Fruit fly (Drosophila melanogaster): ENCODE data around the gene CkIIalpha-i3.

The CkIIalpha-i3 gene

dm6 chr3L:699368-700150 is 10.8 kb downstream of the CkIIalpha-i3 start (continued):
- TF ChIP-seq Blimp-1 (GFP tag; optimal IDR thresholded peaks at IDR 0.05) (no peak), dac (GFP tag; optimal IDR thresholded peaks at IDR 0.05) (peak; percentile 31), eg (GFP tag; IDR thresholded peaks at IDR 0.05) (0 out of 3 replicates have a peak, but pooled peaks have one; percentile 6), Ets96B (tag; optimal IDR thresholded peaks at IDR 0.05) (peak; percentile 67), CG3032 (tag; optimal IDR thresholded peaks at IDR 0.05) (peak; percentile 53), CG8119 (GFP tag; IDR thresholded peaks at IDR 0.05) (peak; percentile 20; the same call in 1 of the 3 replicates), Hr4 (GFP tag; optimal IDR thresholded peaks at IDR 0.05) (peak; percentile 43), Hr38 (GFP tag; optimal IDR thresholded peaks at IDR 0.05) (no peak), Lpt (GFP tag; optimal IDR thresholded peaks at IDR 0.05) (peak; percentile 7), CG16779 (tag; optimal IDR thresholded peaks at IDR 0.05) (no peak)

DNA sequence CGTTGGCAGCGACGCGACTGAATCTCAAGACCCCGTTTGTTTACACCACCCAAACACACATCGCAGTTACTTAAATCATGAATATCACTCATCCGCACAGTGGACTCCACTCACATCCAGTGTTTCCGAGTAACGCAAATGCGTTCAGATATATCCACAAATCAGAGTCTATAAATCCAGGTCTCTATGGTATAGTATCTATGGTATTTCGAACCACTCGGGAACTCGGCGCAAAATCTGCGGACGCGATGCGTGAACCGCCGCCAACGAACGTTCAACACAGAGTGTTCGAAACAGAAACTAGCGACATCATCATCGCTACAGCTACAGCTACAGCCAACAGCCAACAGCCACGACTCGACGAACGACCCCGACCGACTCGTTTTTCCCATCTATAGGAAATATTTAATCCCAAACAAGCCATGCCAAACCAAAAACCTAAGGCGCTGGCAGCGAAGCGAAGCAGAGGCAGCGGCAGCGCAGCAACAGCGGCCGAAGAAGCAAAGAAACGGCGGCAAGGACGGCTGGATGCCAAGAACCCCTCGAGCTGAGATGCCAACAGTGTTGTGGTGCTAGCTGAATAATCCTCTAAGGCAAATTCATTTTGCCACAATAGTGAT is 11.5 kb downstream of the CkIIalpha-i3 start, which contains the start of gene CG13894:
Gene CG13894, minus strand, starts transcription at position 397 of the 620 bp plus-strand sequence.
- TF ChIP-seq dsx (GFP tag; optimal IDR thresholded peaks at IDR 0.05; ENCODE audit: poor library complexity, severe bottlenecking) (no peak), CG6792 (GFP tag; optimal IDR thresholded peaks at IDR 0.05) (peak; percentile 16), CG15336 (GFP tag; IDR thresholded peaks at IDR 0.05) (no peak), CG31627 (GFP tag; optimal IDR thresholded peaks at IDR 0.05) (no peak), fkh (GFP tag; optimal IDR thresholded peaks at IDR 0.05) (peak; percentile 47), Eip78C (GFP tag) (peak; percentile 40), dac (GFP tag; optimal IDR thresholded peaks at IDR 0.05) (no peak)

- TF ChIP-seq Ets96B (tag; optimal IDR thresholded peaks at IDR 0.05) (no peak), Eip78C (GFP tag) (no peak), CG11294 (GFP tag; IDR thresholded peaks at IDR 0.05) (no peak), Sox15 (GFP tag; optimal IDR thresholded peaks at IDR 0.05) (no peak), lz (GFP tag; optimal IDR thresholded peaks at IDR 0.05) (no peak), spab (GFP tag; optimal IDR thresholded peaks at IDR 0.05) (no peak), eg (GFP tag; IDR thresholded peaks at IDR 0.05) (no peak), CG11762 (GFP tag; optimal IDR thresholded peaks at IDR 0.05; ENCODE audit: insufficient read depth) (no peak), Met (GFP tag; optimal IDR thresholded peaks at IDR 0.05) (no peak)
These were observed 12.7 kb downstream of the CkIIalpha-i3 start for dm6 chr3L:697724-698123.

dm6 chr3L:697055-697427 is 13.4 kb downstream of the CkIIalpha-i3 start:
- TF ChIP-seq CG16779 (tag; optimal IDR thresholded peaks at IDR 0.05) = no peak
- TF ChIP-seq salr (GFP tag; optimal IDR thresholded peaks at IDR 0.05) = no peak
- TF ChIP-seq net (GFP tag; optimal IDR thresholded peaks at IDR 0.05) = no peak
- TF ChIP-seq CG7368 (GFP tag; optimal IDR thresholded peaks at IDR 0.05) = no peak
- TF ChIP-seq Smox (GFP tag; optimal IDR thresholded peaks at IDR 0.05) = no peak
- no peak for TF ChIP-seq CG9139 (GFP tag; optimal IDR thresholded peaks at IDR 0.05)
- no peak for TF ChIP-seq svp (GFP tag)
- no peak for TF ChIP-seq fkh (GFP tag; optimal IDR thresholded peaks at IDR 0.05)
- TF ChIP-seq fd59A (GFP tag; optimal IDR thresholded peaks at IDR 0.05) = no peak
- TF ChIP-seq CG6854 (GFP tag; optimal IDR thresholded peaks at IDR 0.05) = no peak
- no peak for TF ChIP-seq dac (GFP tag; optimal IDR thresholded peaks at IDR 0.05)
- no peak for TF ChIP-seq Met (GFP tag; optimal IDR thresholded peaks at IDR 0.05)
- no peak for TF ChIP-seq Blimp-1 (GFP tag; optimal IDR thresholded peaks at IDR 0.05)
- TF ChIP-seq Hr38 (GFP tag; optimal IDR thresholded peaks at IDR 0.05) = no peak

dm6 chr3L:696404-697054 is 13.9 kb downstream of the CkIIalpha-i3 start:
- TF ChIP-seq lz (GFP tag; optimal IDR thresholded peaks at IDR 0.05) (peak; percentile 80), cyc (GFP tag; optimal IDR thresholded peaks at IDR 0.05) (peak; percentile 72), Eip75B (GFP tag; optimal IDR thresholded peaks at IDR 0.05) (peak; percentile 89), fkh (GFP tag; optimal IDR thresholded peaks at IDR 0.05) (peak; percentile 64), net (GFP tag; optimal IDR thresholded peaks at IDR 0.05) (peak; percentile 91), dsx (GFP tag; optimal IDR thresholded peaks at IDR 0.05; ENCODE audit: poor library complexity, severe bottlenecking) (peak; percentile 96), pdm3 (GFP tag; optimal IDR thresholded peaks at IDR 0.05) (peak; percentile 86), Sox15 (GFP tag; optimal IDR thresholded peaks at IDR 0.05) (peak; percentile 83), CG8319 (GFP tag; optimal IDR thresholded peaks at IDR 0.05) (peak; percentile 89), CG15336 (GFP tag; IDR thresholded peaks at IDR 0.05) (peak; percentile 96), Hr39 (GFP tag; optimal IDR thresholded peaks at IDR 0.05) (peak; percentile 59), acj6 (GFP tag; optimal IDR thresholded peaks at IDR 0.05) (peak; percentile 94), Ets96B (tag; optimal IDR thresholded peaks at IDR 0.05) (peak; percentile 98), Hr38 (GFP tag; optimal IDR thresholded peaks at IDR 0.05) (no peak), OdsH (GFP tag; optimal IDR thresholded peaks at IDR 0.05) (peak; percentile 92), CG31627 (GFP tag; optimal IDR thresholded peaks at IDR 0.05) (peak; percentile 60), CG16779 (tag; optimal IDR thresholded peaks at IDR 0.05) (peak; percentile 94), Sox102F (GFP tag; optimal IDR thresholded peaks at IDR 0.05) (peak; percentile 72), CG6276 (GFP tag; optimal IDR thresholded peaks at IDR 0.05) (peak; percentile 93), CG11294 (GFP tag; IDR thresholded peaks at IDR 0.05) (peak; percentile 94)

All from whole organism, prepupa.